Fruit fly (Drosophila melanogaster) Kc167 (cell line): ENCODE results near the gene Rcd2.
"Not testable (repeated sequence)": the region's sequence is repeated elsewhere in the genome, so short reads cannot be mapped to it uniquely, and the experiment has no call there.

Source experiments
- Myc ChIP-seq: fragments of >200 bp; optimal IDR thresholded peaks from 2 replicates; lab custom pipeline; 2017; ENCODE audit warnings: missing external identifiers
- Sin3A ChIP-seq: fragments of >200 bp; optimal IDR thresholded peaks from 2 replicates; lab custom pipeline; 2018; ENCODE audit warnings: missing external identifiers
- h ChIP-seq: fragments of >200 bp; optimal IDR thresholded peaks from 3 replicates; lab custom pipeline; 2018; ENCODE audit warnings: missing external identifiers
- insv ChIP-seq: fragments of >200 bp; optimal IDR thresholded peaks from 3 replicates; lab custom pipeline; 2018; ENCODE audit warnings: missing external identifiers
- psq ChIP-seq: fragments of >200 bp; optimal IDR thresholded peaks from 2 replicates; lab custom pipeline; 2017; ENCODE audit warnings: missing external identifiers
- ttk ChIP-seq: sonication (Bioruptor generic); optimal IDR thresholded peaks from 2 replicates; lab custom pipeline; 2017; ENCODE audit warnings: missing external identifiers

DNA sequence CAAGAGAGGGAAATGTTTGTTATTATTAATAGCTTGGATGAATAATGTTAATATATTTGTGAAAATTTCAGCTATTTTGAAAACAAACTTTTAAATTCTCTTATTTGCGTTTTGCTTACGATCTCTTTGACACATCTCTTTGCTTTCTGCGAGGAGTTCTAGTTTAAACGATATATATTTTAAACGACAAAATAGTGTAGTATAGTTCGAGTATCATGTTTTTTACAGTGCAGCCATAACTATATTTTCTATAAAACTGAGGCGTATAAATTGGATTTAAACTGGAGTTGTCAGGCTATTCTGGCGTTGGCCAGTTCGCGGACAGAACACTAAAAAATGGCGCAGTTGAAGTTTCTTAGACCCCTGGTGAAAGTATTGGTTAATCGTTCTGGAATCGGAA lies 40.7 kb downstream of the Rcd2 start, which contains the start of gene CG18281:
- TF ChIP-seq ttk; Myc (lab: Kevin White, UChicago); psq (lab: Kevin White, UChicago); Sin3A (lab: Kevin White, UChicago); h (lab: Kevin White, UChicago); insv (lab: Kevin White, UChicago): not testable (repeated sequence)
